Fruit fly (Drosophila melanogaster): ENCODE results near the gene CG4558.

CG4558 gene

dm6 chrX:6804485-6805295 lies 44.9 kb upstream of the CG4558 start (continued):
- TF ChIP-seq CG10274 (GFP tag; optimal IDR thresholded peaks at IDR 0.05) (peak; percentile 20), ken (GFP tag; IDR thresholded peaks at IDR 0.05) (peak; percentile 93), Hmr (GFP tag; optimal IDR thresholded peaks at IDR 0.05) (no peak), ham (GFP tag; IDR thresholded peaks at IDR 0.05) (no peak), CG11085 (GFP tag; IDR thresholded peaks at IDR 0.05) (peak; percentile 73), CG7372 (GFP tag; IDR thresholded peaks at IDR 0.05) (peak; percentile 79), CG6175 (GFP tag; IDR thresholded peaks at IDR 0.05) (peak; percentile 71; the same call in 2 of the 3 replicates), CG11504 (tag; optimal IDR thresholded peaks at IDR 0.05) (no peak), en (GFP tag; optimal IDR thresholded peaks at IDR 0.05) (no peak), jumu (GFP tag; optimal IDR thresholded peaks at IDR 0.05) (peak; percentile 55), CG17361 (GFP tag; IDR thresholded peaks at IDR 0.05) (no peak; the same call in 1 of the 3 replicates), Awh (GFP tag; IDR thresholded peaks at IDR 0.05) (peak; percentile 92), wor (GFP tag; IDR thresholded peaks at IDR 0.05) (peak; percentile 83), TFAM (GFP tag; optimal IDR thresholded peaks at IDR 0.05) (peak; percentile 40), crc (GFP tag; optimal IDR thresholded peaks at IDR 0.05) (peak; percentile 29), CG3995 (GFP tag; optimal IDR thresholded peaks at IDR 0.05) (peak; percentile 23), Jarid2 (GFP tag; optimal IDR thresholded peaks at IDR 0.05) (peak; percentile 16), CG7556 (GFP tag; optimal IDR thresholded peaks at IDR 0.05) (peak; percentile 69), seq (GFP tag; IDR thresholded peaks at IDR 0.05) (peak; percentile 89), CG4820 (GFP tag; optimal IDR thresholded peaks at IDR 0.05) (peak; percentile 64), CG8281 (tag; optimal IDR thresholded peaks at IDR 0.05) (peak; percentile 1), CG1832 (GFP tag; optimal IDR thresholded peaks at IDR 0.05) (peak; percentile 53), CG10565 (GFP tag; optimal IDR thresholded peaks at IDR 0.05) (no peak), CG11456 (GFP tag; IDR thresholded peaks at IDR 0.05) (peak; percentile 82), Gsc (GFP tag; IDR thresholded peaks at IDR 0.05) (peak; percentile 67; the same call in 1 of the 2 replicates), NFAT (GFP tag; IDR thresholded peaks at IDR 0.05) (peak; percentile 84), CG12236 (GFP tag; optimal IDR thresholded peaks at IDR 0.05) (peak; percentile 57), CG10462 (GFP tag; optimal IDR thresholded peaks at IDR 0.05) (peak; percentile 52), Ravus (GFP tag; IDR thresholded peaks at IDR 0.05) (peak; percentile 49), HLH54F (GFP tag; optimal IDR thresholded peaks at IDR 0.05) (peak; percentile 70), lola (GFP tag; optimal IDR thresholded peaks at IDR 0.05) (peak in 1 of 3 experiments; percentile 73), CG6791 (GFP tag; IDR thresholded peaks at IDR 0.05; ENCODE audit: partially characterized antibody) (no peak), nom (GFP tag; optimal IDR thresholded peaks at IDR 0.05) (peak; percentile 36), CG12659 (GFP tag; optimal IDR thresholded peaks at IDR 0.05) (peak; percentile 74), Bgb (GFP tag; IDR thresholded peaks at IDR 0.05; ENCODE audit: partially characterized antibody) (no peak), CG8089 (GFP tag; optimal IDR thresholded peaks at IDR 0.05) (peak; percentile 14), CG17912 (GFP tag; optimal IDR thresholded peaks at IDR 0.05) (no peak), CG13775 (GFP tag; optimal IDR thresholded peaks at IDR 0.05) (peak; percentile 59), CG9215 (GFP tag; IDR thresholded peaks at IDR 0.05) (peak; percentile 78), dpn (GFP tag; optimal IDR thresholded peaks at IDR 0.05) (peak; percentile 48 to 81), sqz (GFP tag; optimal IDR thresholded peaks at IDR 0.05) (no peak), ftz-f1 (GFP tag; optimal IDR thresholded peaks at IDR 0.05) (no peak), CG10979 (tag; optimal IDR thresholded peaks at IDR 0.05) (peak; percentile 68), her (GFP tag; optimal IDR thresholded peaks at IDR 0.05) (peak; percentile 59), CG34422 (GFP tag; IDR thresholded peaks at IDR 0.05) (peak; percentile 87), CG2120 (GFP tag; optimal IDR thresholded peaks at IDR 0.05) (peak; percentile 82), bsh (GFP tag; optimal IDR thresholded peaks at IDR 0.05) (peak; percentile 30 to 81), CG12155 (GFP tag; optimal IDR thresholded peaks at IDR 0.05) (peak; percentile 72), az2 (GFP tag; optimal IDR thresholded peaks at IDR 0.05) (peak; percentile 87)

All from whole organism, embryonic.